Worm (Caenorhabditis elegans) whole organism, L4 larva: ENCODE measurements around the gene kqt-1.

ENCODE experiments used
- D1046.2 ChIP-seq: fragments of 200-800 bp; sonication (Bioruptor generic); IDR thresholded peaks from 2 replicates; pipeline ENCODE4 v1.3.6; 2022; ENCODE audit warnings: missing genetic modification characterization, missing compliant biosample characterization
- F44E2.7 ChIP-seq: fragments of 200-800 bp; sonication (Bioruptor generic); IDR thresholded peaks from 2 replicates; pipeline ENCODE4 v2.1.2; 2022; ENCODE audit warnings: missing genetic modification characterization, missing compliant biosample characterization
- T20F7.1 ChIP-seq: fragments of 200-800 bp; sonication (Bioruptor generic); optimal IDR thresholded peaks from 2 replicates; lab custom pipeline; 2018; ENCODE audit warnings: mild to moderate bottlenecking, missing genetic modification characterization, missing compliant biosample characterization
- Y105C5A.15 ChIP-seq: fragments of 200-800 bp; sonication (Bioruptor generic); IDR thresholded peaks from 2 replicates; pipeline ENCODE4 v1.3.6; 2022; ENCODE audit warnings: missing genetic modification characterization, missing compliant biosample characterization
- Y5F2A.4 ChIP-seq: fragments of 200-800 bp; sonication (Bioruptor generic); optimal IDR thresholded peaks from 2 replicates; lab custom pipeline; 2018; ENCODE audit warnings: mild to moderate bottlenecking, missing genetic modification characterization, missing compliant biosample characterization
- ZK337.2 ChIP-seq: fragments of 200-800 bp; sonication (Bioruptor generic); IDR thresholded peaks from 2 replicates; pipeline ENCODE4 v1.3.6; 2022; ENCODE audit warnings: missing genetic modification reagents, missing genetic modification characterization, missing compliant biosample characterization
- aha-1 ChIP-seq: fragments of 150-350 bp; peaks from one replicate; lab custom pipeline; 2014; ENCODE audit warnings: missing biosample characterization, missing genetic modification characterization
- aly-2 ChIP-seq: sonication (generic microtip); optimal IDR thresholded peaks from 2 replicates; lab custom pipeline; 2018; ENCODE audit warnings: missing biosample characterization, missing genetic modification characterization
- arid-1 ChIP-seq: fragments of 200-800 bp; sonication (Bioruptor generic); conservative IDR thresholded peaks from 2 replicates; pipeline ENCODE4 v1.3.6; 2022; ENCODE audit warnings: missing genetic modification reagents, missing genetic modification characterization, missing compliant biosample characterization
- attf-4 ChIP-seq: sonication (generic microtip); optimal IDR thresholded peaks from 3 replicates; lab custom pipeline; 2017; ENCODE audit warnings: missing biosample characterization, missing genetic modification characterization
- ceh-32 ChIP-seq: sonication (generic microtip); optimal IDR thresholded peaks from 2 replicates; lab custom pipeline; 2016; ENCODE audit warnings: mild to moderate bottlenecking, missing genetic modification characterization, missing compliant biosample characterization; ENCODE audit not compliant: poor library complexity
- ceh-44 ChIP-seq: fragments of 200-800 bp; sonication (Bioruptor generic); IDR thresholded peaks from 2 replicates; pipeline ENCODE4 v1.3.6; 2022; ENCODE audit warnings: missing genetic modification reagents, missing genetic modification characterization, missing compliant biosample characterization
- ceh-62 ChIP-seq: sonication (generic microtip); optimal IDR thresholded peaks from 2 replicates; lab custom pipeline; 2017; ENCODE audit warnings: missing biosample characterization, missing genetic modification characterization
- ces-1 ChIP-seq: fragments of 150-350 bp; sonication (generic microtip); optimal IDR thresholded peaks from 4 replicates; lab custom pipeline; 2014; ENCODE audit warnings: missing biosample characterization, missing genetic modification reagents, missing genetic modification characterization
- cey-2 ChIP-seq: sonication (generic microtip); optimal IDR thresholded peaks from 3 replicates; lab custom pipeline; 2017; ENCODE audit warnings: missing genetic modification characterization, mild to moderate bottlenecking, missing compliant biosample characterization, antibody characterized with exemption, borderline replicate concordance; ENCODE audit not compliant: insufficient read depth
- daf-12 ChIP-seq: fragments of 150-350 bp; optimal IDR thresholded peaks from 2 replicates; lab custom pipeline; 2014; ENCODE audit warnings: missing biosample characterization, missing genetic modification reagents, missing genetic modification characterization
- daf-16 ChIP-seq, 3 experiments: sonication (generic microtip); optimal IDR thresholded peaks; 2 replicates each; lab custom pipeline; 2016 to 2017; ENCODE audit warnings: missing genetic modification characterization in 3 of 3, missing genetic modification reagents in 3 of 3, mild to moderate bottlenecking in 2 of 3, missing compliant biosample characterization in 2 of 3, missing biosample characterization in 1 of 3, moderate library complexity in 1 of 3
- daf-19 ChIP-seq: fragments of 200-800 bp; sonication (Bioruptor generic); conservative IDR thresholded peaks from 2 replicates; pipeline ENCODE4 v1.3.6; 2022; ENCODE audit warnings: missing genetic modification characterization, missing compliant biosample characterization
- duxl-1 ChIP-seq: sonication (generic microtip); optimal IDR thresholded peaks from 2 replicates; lab custom pipeline; 2016; ENCODE audit warnings: mild to moderate bottlenecking, missing genetic modification characterization, moderate library complexity, missing compliant biosample characterization; ENCODE audit not compliant: poor library complexity
- dve-1 ChIP-seq: sonication (generic microtip); optimal IDR thresholded peaks from 2 replicates; lab custom pipeline; 2017; ENCODE audit warnings: antibody characterized with exemption, mild to moderate bottlenecking, missing genetic modification characterization, missing compliant biosample characterization; ENCODE audit not compliant: insufficient read depth
- fkh-10 ChIP-seq: fragments of 150-350 bp; optimal IDR thresholded peaks from 2 replicates; lab custom pipeline; 2014; ENCODE audit warnings: missing biosample characterization, missing genetic modification reagents, missing genetic modification characterization
- hmg-1.1 ChIP-seq: fragments of 200-800 bp; sonication (Bioruptor generic); IDR thresholded peaks from 2 replicates; pipeline ENCODE4 v1.3.6; 2022; ENCODE audit warnings: missing genetic modification reagents, missing genetic modification characterization, missing compliant biosample characterization
- jun-1 ChIP-seq: fragments of 150-350 bp; optimal IDR thresholded peaks from 2 replicates; lab custom pipeline; 2014; ENCODE audit warnings: missing biosample characterization, missing genetic modification reagents, missing genetic modification characterization
- lin-38 ChIP-seq: fragments of 200-800 bp; sonication (Bioruptor generic); IDR thresholded peaks from 2 replicates; pipeline ENCODE4 v1.3.6; 2022; ENCODE audit warnings: missing genetic modification reagents, missing genetic modification characterization, missing compliant biosample characterization
- mep-1 ChIP-seq: fragments of 150-350 bp; sonication (generic microtip); optimal IDR thresholded peaks from 3 replicates; lab custom pipeline; 2014; ENCODE audit warnings: missing biosample characterization, missing genetic modification characterization
- mes-2 ChIP-seq: sonication (generic microtip); optimal IDR thresholded peaks from 2 replicates; lab custom pipeline; 2016; ENCODE audit warnings: missing genotype, mild to moderate bottlenecking, missing genetic modification characterization, missing compliant biosample characterization; ENCODE audit not compliant: poor library complexity, severe bottlenecking
- mxl-3 ChIP-seq: fragments of 200-800 bp; sonication (Bioruptor generic); optimal IDR thresholded peaks from 2 replicates; lab custom pipeline; 2018; ENCODE audit warnings: mild to moderate bottlenecking, missing genetic modification characterization, missing compliant biosample characterization
- nhr-102 ChIP-seq: sonication (generic microtip); optimal IDR thresholded peaks from 2 replicates; lab custom pipeline; 2016; ENCODE audit warnings: mild to moderate bottlenecking, missing genetic modification characterization, moderate library complexity, missing compliant biosample characterization
- nhr-11 ChIP-seq: fragments of 150-350 bp; optimal IDR thresholded peaks from 2 replicates; lab custom pipeline; 2014; ENCODE audit warnings: missing biosample characterization, missing genetic modification characterization
- nhr-25 ChIP-seq: sonication (generic microtip); optimal IDR thresholded peaks from 2 replicates; lab custom pipeline; 2017; ENCODE audit warnings: missing genetic modification characterization, mild to moderate bottlenecking, missing compliant biosample characterization, antibody characterized with exemption, moderate library complexity, borderline replicate concordance; ENCODE audit not compliant: insufficient read depth
- nhr-28 ChIP-seq: fragments of 150-350 bp; optimal IDR thresholded peaks from 2 replicates; lab custom pipeline; 2014; ENCODE audit warnings: missing biosample characterization, missing genetic modification characterization
- pha-4 ChIP-seq, 2 experiments: fragments of 150-350 bp in 1 of 2; fragments of 200-800 bp in 1 of 2; sonication (Bioruptor generic) in 1 of 2; IDR thresholded peaks in 1 of 2; optimal IDR thresholded peaks in 1 of 2; 2 replicates each; pipeline versions ENCODE4 v1.3.6 to Lab custom; 2014 to 2022; ENCODE audit warnings: missing genetic modification characterization in 2 of 2, missing genetic modification reagents in 2 of 2, missing biosample characterization in 1 of 2, missing compliant biosample characterization in 1 of 2
- pqm-1 ChIP-seq: sonication (generic microtip); optimal IDR thresholded peaks from 2 replicates; lab custom pipeline; 2017; ENCODE audit warnings: missing biosample characterization, missing genetic modification characterization
- skn-1 ChIP-seq: fragments of 150-350 bp; optimal IDR thresholded peaks from 2 replicates; lab custom pipeline; 2014; ENCODE audit warnings: missing biosample characterization, missing genetic modification characterization
- snpc-1.2 ChIP-seq: fragments of 200-800 bp; sonication (Bioruptor generic); IDR thresholded peaks from 2 replicates; pipeline ENCODE4 v1.3.6; 2022; ENCODE audit warnings: missing genetic modification reagents, missing genetic modification characterization, missing compliant biosample characterization
- spr-3 ChIP-seq: fragments of 200-800 bp; sonication (Bioruptor generic); optimal IDR thresholded peaks from 2 replicates; lab custom pipeline; 2018; ENCODE audit warnings: mild to moderate bottlenecking, missing genetic modification characterization, missing compliant biosample characterization
- tag-97 ChIP-seq: fragments of 200-800 bp; sonication (Bioruptor generic); IDR thresholded peaks from 2 replicates; pipeline ENCODE4 v1.3.6; 2022; ENCODE audit warnings: missing genetic modification characterization, missing compliant biosample characterization
- tra-1 ChIP-seq: fragments of 200-800 bp; sonication (Bioruptor generic); IDR thresholded peaks from 2 replicates; pipeline ENCODE4 v1.3.6; 2022; ENCODE audit warnings: missing genetic modification reagents, missing genetic modification characterization, missing compliant biosample characterization
- unc-130 ChIP-seq: sonication (generic microtip); optimal IDR thresholded peaks from 2 replicates; lab custom pipeline; 2016; ENCODE audit warnings: missing genetic modification reagents, missing genetic modification characterization, missing compliant biosample characterization
- unc-62 ChIP-seq, 3 experiments: fragments of 150-350 bp in 1 of 3; sonication (generic microtip); optimal IDR thresholded peaks in 2 of 3; peaks in 1 of 3; 1 replicate in 1 of 3; 2 replicates in 2 of 3; lab custom pipeline; 2014 to 2017; ENCODE audit warnings: missing biosample characterization in 3 of 3, missing genetic modification characterization in 3 of 3, missing genetic modification reagents in 3 of 3, missing genotype in 1 of 3
- zfp-2 ChIP-seq: sonication (generic microtip); optimal IDR thresholded peaks from 2 replicates; lab custom pipeline; 2016; ENCODE audit warnings: mild to moderate bottlenecking, missing genetic modification characterization, missing compliant biosample characterization
- zip-2 ChIP-seq: fragments of 150-350 bp; optimal IDR thresholded peaks from 2 replicates; lab custom pipeline; 2014; ENCODE audit warnings: missing biosample characterization, missing genetic modification characterization
- ztf-7 ChIP-seq: fragments of 150-350 bp; optimal IDR thresholded peaks from 2 replicates; lab custom pipeline; 2014; ENCODE audit warnings: missing biosample characterization, missing genetic modification characterization

kqt-1 gene

ce11 chrX:6638985-6639573 lies 20.3 kb downstream of the kqt-1 start (continued):
- TF ChIP-seq zip-2 (tag; lab: Kevin White, UChicago) (no peak), cey-2 (tag; lab: Kevin White, UChicago) (no peak)
- TF ChIP-seq, all 104 proteins: peak for 17

- TF ChIP-seq aha-1 (tag; lab: Kevin White, UChicago) (peak; percentile 49), duxl-1 (tag; lab: Kevin White, UChicago) (no peak)
These were observed 21.9 kb downstream of the kqt-1 start, which contains the start of gene nhr-120 for ce11 chrX:6640570-6641199. nhr-120 (minus strand) TSS chrX:6640620.

- TF ChIP-seq ztf-7: no peak
- no peak for TF ChIP-seq pqm-1 (tag; lab: Kevin White, UChicago)
- no peak for TF ChIP-seq nhr-11 (tag; lab: Kevin White, UChicago)
- no peak for TF ChIP-seq ceh-44 (GFP tag; lab: Robert Waterston, UW)
- TF ChIP-seq lin-38 (GFP tag; lab: Robert Waterston, UW): no peak
- no peak for TF ChIP-seq ceh-62 (tag; lab: Kevin White, UChicago)
- no peak for TF ChIP-seq D1046.2 (GFP tag; lab: Robert Waterston, UW)
- TF ChIP-seq tra-1 (GFP tag; lab: Robert Waterston, UW): no peak
- TF ChIP-seq hmg-1.1 (GFP tag; lab: Robert Waterston, UW): no peak
- TF ChIP-seq nhr-25 (tag; lab: Kevin White, UChicago): no peak
- peak; percentile 12 for TF ChIP-seq dve-1 (tag; lab: Kevin White, UChicago)
- TF ChIP-seq Y105C5A.15: no peak
- no peak for TF ChIP-seq daf-12 (tag; lab: Kevin White, UChicago)
- TF ChIP-seq snpc-1.2 (GFP tag; lab: Robert Waterston, UW): no peak
- TF ChIP-seq arid-1 (GFP tag; lab: Robert Waterston, UW): no peak
- TF ChIP-seq pha-4 (GFP tag; IDR thresholded peaks at IDR 0.05; lab: Robert Waterston, UW): no peak
- TF ChIP-seq pha-4 (tag; optimal IDR thresholded peaks at IDR 0.05; lab: Kevin White, UChicago): no peak
- TF ChIP-seq nhr-28 (tag; lab: Kevin White, UChicago): peak; percentile 32
- TF ChIP-seq skn-1 (tag; lab: Kevin White, UChicago): no peak
- TF ChIP-seq nhr-102 (tag; lab: Kevin White, UChicago): peak; percentile 26
- no peak for TF ChIP-seq attf-4 (tag; lab: Kevin White, UChicago)
- no peak for TF ChIP-seq F44E2.7
- no peak for TF ChIP-seq mep-1 (tag; lab: Kevin White, UChicago)
- no peak for TF ChIP-seq ZK337.2 (GFP tag; lab: Robert Waterston, UW)
- peak; percentile 4 for TF ChIP-seq T20F7.1
- no peak for TF ChIP-seq ces-1
- TF ChIP-seq daf-16 (GFP tag; optimal IDR thresholded peaks at IDR 0.05; lab: Kevin White, UChicago): no peak
- TF ChIP-seq daf-16 (tag; optimal IDR thresholded peaks at IDR 0.05; lab: Kevin White, UChicago): peak; percentile 1
- TF ChIP-seq aly-2: no peak
- no peak for TF ChIP-seq ceh-32
- TF ChIP-seq tag-97 (GFP tag; lab: Robert Waterston, UW): no peak
- no peak for TF ChIP-seq jun-1 (tag; lab: Kevin White, UChicago)
- TF ChIP-seq unc-62 (GFP tag; optimal IDR thresholded peaks at IDR 0.05 in 1 of 2; lab: Kevin White, UChicago): no peak
- TF ChIP-seq unc-62 (tag; optimal IDR thresholded peaks at IDR 0.05; lab: Kevin White, UChicago): no peak
- TF ChIP-seq daf-19 (GFP tag; lab: Robert Waterston, UW): no peak
- no peak for TF ChIP-seq mes-2 (tag; lab: Kevin White, UChicago)
- TF ChIP-seq aha-1 (tag; lab: Kevin White, UChicago): peak; percentile 78
- TF ChIP-seq Y5F2A.4 (GFP tag; lab: Kevin White, UChicago): no peak
- no peak for TF ChIP-seq zfp-2 (tag; lab: Kevin White, UChicago)
- TF ChIP-seq fkh-10: no peak
- no peak for TF ChIP-seq unc-130
- no peak for TF ChIP-seq spr-3 (GFP tag; lab: Kevin White, UChicago)
- no peak for TF ChIP-seq mxl-3 (GFP tag; lab: Kevin White, UChicago)
These were observed 22.7 kb downstream of the kqt-1 start for ce11 chrX:6641509-6641908.
